Fruit fly (Drosophila melanogaster) whole organism, embryonic: ENCODE data around the gene ens.

Experiments used
- BEAF-32 ChIP-seq: fragments of 200-800 bp; sonication (Bioruptor generic); optimal IDR thresholded peaks from 3 replicates; lab custom pipeline; 2017; ENCODE audit warnings: missing biosample characterization, missing genetic modification characterization, mild to moderate bottlenecking, moderate library complexity, missing genetic modification reagents
- Bdp1 ChIP-seq: fragments of 200-800 bp; sonication (Bioruptor generic); optimal IDR thresholded peaks from 3 replicates; lab custom pipeline; 2016; ENCODE audit warnings: missing biosample characterization, missing genetic modification characterization
- CG10209 ChIP-seq: fragments of 200-800 bp; sonication (Bioruptor generic); optimal IDR thresholded peaks from 3 replicates; lab custom pipeline; 2017; ENCODE audit warnings: missing biosample characterization, mild to moderate bottlenecking, missing genetic modification characterization, missing genetic modification reagents
- CG11456 ChIP-seq: fragments of 200-800 bp; sonication (Bioruptor generic); IDR thresholded peaks from 3 replicates; pipeline ENCODE4 v1.3.6; 2022; ENCODE audit warnings: missing biosample characterization, missing genetic modification characterization
- CG12391 ChIP-seq: fragments of 200-800 bp; sonication (Bioruptor generic); optimal IDR thresholded peaks from 3 replicates; lab custom pipeline; 2018; ENCODE audit warnings: missing biosample characterization, mild to moderate bottlenecking, missing genetic modification characterization, moderate library complexity
- CG13287 ChIP-seq: fragments of 200-800 bp; sonication (Bioruptor generic); IDR thresholded peaks from 2 replicates; pipeline ENCODE4 v1.3.6; 2022; ENCODE audit warnings: missing biosample characterization, missing genetic modification characterization; ENCODE audit not compliant: partially characterized antibody
- CG13894 ChIP-seq: fragments of 200-800 bp; sonication (Bioruptor generic); optimal IDR thresholded peaks from 3 replicates; lab custom pipeline; 2018; ENCODE audit warnings: missing biosample characterization, mild to moderate bottlenecking, missing genetic modification characterization, moderate library complexity
- CG18011 ChIP-seq: fragments of 200-800 bp; sonication (Bioruptor generic); optimal IDR thresholded peaks from 2 replicates; lab custom pipeline; 2017; ENCODE audit warnings: missing biosample characterization, missing genetic modification characterization, mild to moderate bottlenecking, moderate library complexity, missing genotype
- CG18262 ChIP-seq: fragments of 200-800 bp; optimal IDR thresholded peaks from 3 replicates; lab custom pipeline; 2019; ENCODE audit warnings: missing biosample characterization, mild to moderate bottlenecking, missing genetic modification characterization, moderate library complexity
- CG2199 ChIP-seq: fragments of 200-800 bp; sonication (Bioruptor generic); IDR thresholded peaks from 3 replicates; pipeline ENCODE4 v1.3.6; 2022; ENCODE audit warnings: missing biosample characterization, missing genetic modification characterization
- CG2202 ChIP-seq: fragments of 200-800 bp; sonication (Bioruptor generic); optimal IDR thresholded peaks from 2 replicates; lab custom pipeline; 2018; ENCODE audit warnings: missing biosample characterization, mild to moderate bottlenecking, missing genetic modification characterization
- CG30020 ChIP-seq: fragments of 200-800 bp; optimal IDR thresholded peaks from 2 replicates; lab custom pipeline; 2019; ENCODE audit warnings: missing biosample characterization, mild to moderate bottlenecking, missing genetic modification characterization, moderate library complexity
- CG34224 ChIP-seq: fragments of 200-800 bp; sonication (Bioruptor generic); IDR thresholded peaks from 3 replicates; pipeline ENCODE4 v1.3.6; 2022; ENCODE audit warnings: missing biosample characterization, missing genetic modification characterization; ENCODE audit not compliant: partially characterized antibody
- CG3995 ChIP-seq: fragments of 200-800 bp; sonication (Bioruptor generic); optimal IDR thresholded peaks from 3 replicates; lab custom pipeline; 2016; ENCODE audit warnings: missing biosample characterization, missing genetic modification characterization
- CG7786 ChIP-seq: fragments of 200-800 bp; sonication (Bioruptor generic); optimal IDR thresholded peaks from 2 replicates; lab custom pipeline; 2016; ENCODE audit warnings: missing biosample characterization, missing genetic modification characterization
- CG8924 ChIP-seq: fragments of 200-800 bp; optimal IDR thresholded peaks from 3 replicates; lab custom pipeline; 2019; ENCODE audit warnings: missing biosample characterization, mild to moderate bottlenecking, missing genetic modification characterization, moderate library complexity
- CG9609 ChIP-seq: fragments of 200-800 bp; sonication (Bioruptor generic); optimal IDR thresholded peaks from 3 replicates; lab custom pipeline; 2016; ENCODE audit warnings: missing biosample characterization, missing genetic modification characterization
- D19B ChIP-seq: fragments of 200-800 bp; sonication (Bioruptor generic); optimal IDR thresholded peaks from 2 replicates; lab custom pipeline; 2017; ENCODE audit warnings: missing biosample characterization, mild to moderate bottlenecking, missing genetic modification characterization
- Deaf1 ChIP-seq: fragments of 200-800 bp; optimal IDR thresholded peaks from 3 replicates; lab custom pipeline; 2019; ENCODE audit warnings: missing biosample characterization, mild to moderate bottlenecking, missing genetic modification characterization, moderate library complexity
- Dll ChIP-seq: fragments of 200-800 bp; sonication (Bioruptor generic); IDR thresholded peaks from 4 replicates; pipeline ENCODE4 v1.3.6; 2022; ENCODE audit warnings: missing biosample characterization, missing genetic modification characterization; ENCODE audit not compliant: partially characterized antibody
- HLH4C ChIP-seq: fragments of 200-800 bp; sonication (Bioruptor generic); IDR thresholded peaks from 3 replicates; pipeline ENCODE4 v1.3.6; 2022; ENCODE audit warnings: missing biosample characterization, missing genetic modification characterization; ENCODE audit not compliant: partially characterized antibody
- Hr3 ChIP-seq: fragments of 200-800 bp; sonication (Bioruptor generic); optimal IDR thresholded peaks from 3 replicates; lab custom pipeline; 2016; ENCODE audit warnings: missing biosample characterization, missing genetic modification characterization
- Med ChIP-seq: fragments of 200-800 bp; sonication (Bioruptor generic); peaks from one replicate; lab custom pipeline; 2016; ENCODE audit warnings: missing biosample characterization, missing genetic modification characterization, mild to moderate bottlenecking, inconsistent platforms, moderate library complexity
- Ravus ChIP-seq: fragments of 200-800 bp; sonication (Bioruptor generic); IDR thresholded peaks from 2 replicates; pipeline ENCODE4 v1.3.6; 2022; ENCODE audit warnings: missing biosample characterization, missing genetic modification characterization
- Sox100B ChIP-seq: fragments of 200-800 bp; sonication (Bioruptor generic); optimal IDR thresholded peaks from 3 replicates; lab custom pipeline; 2018; ENCODE audit warnings: missing biosample characterization, mild to moderate bottlenecking, missing genetic modification characterization
- Taf1 ChIP-seq: fragments of 200-800 bp; sonication (Bioruptor generic); IDR thresholded peaks from 2 replicates; pipeline ENCODE4 v1.3.6; 2022; ENCODE audit warnings: missing biosample characterization, missing genetic modification characterization
- amos ChIP-seq: fragments of 200-800 bp; sonication (Bioruptor generic); IDR thresholded peaks from 2 replicates; pipeline ENCODE4 v1.3.6; 2022; ENCODE audit warnings: missing biosample characterization, missing genetic modification characterization; ENCODE audit not compliant: partially characterized antibody
- ash1 ChIP-seq: fragments of 200-800 bp; sonication (Bioruptor generic); optimal IDR thresholded peaks from 2 replicates; lab custom pipeline; 2018; ENCODE audit warnings: missing biosample characterization, mild to moderate bottlenecking, missing genetic modification characterization
- bowl ChIP-seq: fragments of 200-800 bp; sonication (Bioruptor generic); IDR thresholded peaks from 2 replicates; pipeline ENCODE4 v1.3.6; 2022; ENCODE audit warnings: missing biosample characterization, missing genetic modification characterization
- cg ChIP-seq: fragments of 200-800 bp; sonication (Bioruptor generic); optimal IDR thresholded peaks from 3 replicates; lab custom pipeline; 2019; ENCODE audit warnings: missing biosample characterization, mild to moderate bottlenecking, missing genetic modification characterization, moderate library complexity
- chinmo ChIP-seq: fragments of 200-800 bp; sonication (Bioruptor generic); IDR thresholded peaks from 4 replicates; pipeline ENCODE4 v1.3.6; 2022; ENCODE audit warnings: missing biosample characterization, missing genetic modification characterization; ENCODE audit not compliant: partially characterized antibody
- corto ChIP-seq: fragments of 200-800 bp; sonication (Bioruptor generic); optimal IDR thresholded peaks from 2 replicates; lab custom pipeline; 2016; ENCODE audit warnings: missing biosample characterization, mild to moderate bottlenecking, missing genetic modification characterization, moderate library complexity
- crol ChIP-seq: fragments of 200-800 bp; sonication (Bioruptor generic); IDR thresholded peaks from 2 replicates; pipeline ENCODE4 v1.3.6; 2022; ENCODE audit warnings: missing biosample characterization, missing genetic modification characterization
- emc ChIP-seq: fragments of 200-800 bp; sonication (Bioruptor generic); optimal IDR thresholded peaks from 2 replicates; lab custom pipeline; 2016; ENCODE audit warnings: missing biosample characterization, missing genetic modification characterization
- fd96Cb ChIP-seq: fragments of 200-800 bp; sonication (Bioruptor generic); optimal IDR thresholded peaks from 2 replicates; lab custom pipeline; 2018; ENCODE audit warnings: missing biosample characterization, mild to moderate bottlenecking, missing genetic modification characterization, moderate library complexity
- ham ChIP-seq: fragments of 200-800 bp; sonication (Bioruptor generic); IDR thresholded peaks from 2 replicates; pipeline ENCODE4 v1.3.6; 2022; ENCODE audit warnings: missing biosample characterization, missing genetic modification characterization
- insv ChIP-seq, 2 experiments: fragments of 200-800 bp; sonication (Bioruptor generic); optimal IDR thresholded peaks; 3 replicates each; lab custom pipeline; 2016 to 2018; ENCODE audit warnings: missing biosample characterization in 2 of 2, missing genetic modification characterization in 2 of 2
- jing ChIP-seq: fragments of 200-800 bp; sonication (Bioruptor generic); optimal IDR thresholded peaks from 2 replicates; lab custom pipeline; 2018; ENCODE audit warnings: missing biosample characterization, mild to moderate bottlenecking, missing genetic modification characterization
- mirr ChIP-seq: fragments of 200-800 bp; sonication (Bioruptor generic); optimal IDR thresholded peaks from 3 replicates; lab custom pipeline; 2018; ENCODE audit warnings: missing biosample characterization, mild to moderate bottlenecking, missing genetic modification characterization
- nom ChIP-seq: fragments of 200-800 bp; sonication (Bioruptor generic); optimal IDR thresholded peaks from 2 replicates; lab custom pipeline; 2017; ENCODE audit warnings: missing biosample characterization, missing genetic modification characterization, mild to moderate bottlenecking, moderate library complexity, missing genetic modification reagents
- pb ChIP-seq: fragments of 200-800 bp; sonication (Bioruptor generic); optimal IDR thresholded peaks from 3 replicates; lab custom pipeline; 2016; ENCODE audit warnings: missing biosample characterization, missing genetic modification characterization
- sens ChIP-seq: fragments of 200-800 bp; sonication (Bioruptor generic); peaks from one replicate; lab custom pipeline; 2016; ENCODE audit warnings: missing biosample characterization, missing genetic modification characterization
- sr ChIP-seq: fragments of 200-800 bp; sonication (Bioruptor generic); IDR thresholded peaks from 3 replicates; pipeline ENCODE4 v1.3.6; 2022; ENCODE audit warnings: missing biosample characterization, missing genetic modification characterization
- trem ChIP-seq: fragments of 200-800 bp; optimal IDR thresholded peaks from 3 replicates; lab custom pipeline; 2019; ENCODE audit warnings: missing biosample characterization, mild to moderate bottlenecking, missing genetic modification characterization, moderate library complexity
- ttk ChIP-seq: fragments of 200-800 bp; sonication (Bioruptor generic); IDR thresholded peaks from 2 replicates; pipeline ENCODE4 v2.1.2; 2022; ENCODE audit warnings: missing biosample characterization, missing genetic modification characterization
- unc-4 ChIP-seq: fragments of 200-800 bp; sonication (Bioruptor generic); IDR thresholded peaks from 2 replicates; pipeline ENCODE4 v1.3.6; 2022; ENCODE audit warnings: missing biosample characterization, missing genetic modification characterization; ENCODE audit not compliant: partially characterized antibody
- vvl ChIP-seq: fragments of 200-800 bp; sonication (Bioruptor generic); IDR thresholded peaks from 2 replicates; pipeline ENCODE4 v1.3.6; 2022; ENCODE audit warnings: missing biosample characterization, missing genetic modification characterization

The ens gene

dm6 chr3L:4158361-4158760, 24.0 kb upstream of the ens start (continued):
- TF ChIP-seq jing (GFP tag; lab: Kevin White, UChicago), result no peak
- peak; percentile 34 for TF ChIP-seq CG12391
- no peak for TF ChIP-seq ttk (GFP tag; lab: Robert Waterston, UW)
- no peak for TF ChIP-seq unc-4 (GFP tag; lab: Robert Waterston, UW)
- TF ChIP-seq mirr (GFP tag; lab: Kevin White, UChicago), result no peak
- no peak for TF ChIP-seq sr (GFP tag; lab: Robert Waterston, UW)
- peak; percentile 44 for TF ChIP-seq corto (GFP tag; lab: Kevin White, UChicago)
- TF ChIP-seq cg (GFP tag; lab: Kevin White, UChicago), result peak; percentile 31
- TF ChIP-seq CG9609 (GFP tag; lab: Kevin White, UChicago), result no peak
- TF ChIP-seq CG8924, result peak; percentile 15
- TF ChIP-seq bowl, result no peak
- TF ChIP-seq CG2202, result peak; percentile 12
- TF ChIP-seq CG10209, result no peak
- TF ChIP-seq CG18262 (tag; lab: Kevin White, UChicago), result peak; percentile 56
- TF ChIP-seq Hr3 (GFP tag; lab: Kevin White, UChicago), result no peak
- TF ChIP-seq CG18011 (GFP tag; lab: Kevin White, UChicago), result no peak
- TF ChIP-seq emc, result no peak
- TF ChIP-seq fd96Cb (tag; lab: Kevin White, UChicago), result peak; percentile 19
- TF ChIP-seq insv (GFP tag; optimal IDR thresholded peaks at IDR 0.05; lab: Kevin White, UChicago), result no peak
- TF ChIP-seq trem (tag; lab: Kevin White, UChicago), result peak; percentile 37
- no peak for TF ChIP-seq ash1 (GFP tag; lab: Kevin White, UChicago)
- TF ChIP-seq CG7786 (GFP tag; lab: Kevin White, UChicago), result no peak
- no peak for TF ChIP-seq pb (GFP tag; lab: Kevin White, UChicago)
- TF ChIP-seq Taf1 (GFP tag; lab: Robert Waterston, UW), result no peak
- TF ChIP-seq BEAF-32 (GFP tag; lab: Kevin White, UChicago), result no peak
- TF ChIP-seq HLH4C (GFP tag; lab: Robert Waterston, UW), result no peak

dm6 chr3L:4157852-4158251, 23.5 kb upstream of the ens start:
- no peak for TF ChIP-seq Dll (GFP tag; lab: Robert Waterston, UW)
- peak; percentile 78 for TF ChIP-seq crol (GFP tag; lab: Robert Waterston, UW)
- TF ChIP-seq vvl (GFP tag; lab: Robert Waterston, UW), result peak; percentile 19; the same call in 1 of the 2 replicates
- TF ChIP-seq D19B, result no peak
- TF ChIP-seq, all 482 proteins: peak for 2

- TF ChIP-seq CG13894 (peak; percentile 50), nom (GFP tag; lab: Kevin White, UChicago) (peak; percentile 38), ham (GFP tag; lab: Robert Waterston, UW) (0 out of 2 replicates have a peak, but pooled peaks have one; percentile 31), Deaf1 (tag; lab: Kevin White, UChicago) (peak; percentile 92), unc-4 (GFP tag; lab: Robert Waterston, UW) (0 out of 2 replicates have a peak, but pooled peaks have one; percentile 17), amos (GFP tag; lab: Robert Waterston, UW) (peak; percentile 13; the same call in 1 of the 2 replicates), Med (peak; percentile 73), CG13287 (GFP tag; lab: Robert Waterston, UW) (peak; percentile 12; the same call in 1 of the 2 replicates), sens (GFP tag; lab: Kevin White, UChicago) (peak; percentile 4), CG30020 (tag; lab: Kevin White, UChicago) (no peak), Bdp1 (GFP tag; lab: Kevin White, UChicago) (no peak), chinmo (peak; percentile 76; the same call in 3 of the 4 replicates), CG34224 (GFP tag; lab: Robert Waterston, UW) (0 out of 3 replicates have a peak, but pooled peaks have one; percentile 17), CG11456 (GFP tag; lab: Robert Waterston, UW) (0 out of 3 replicates have a peak, but pooled peaks have one; percentile 41), CG3995 (GFP tag; lab: Kevin White, UChicago) (peak; percentile 28), D19B (no peak), vvl (GFP tag; lab: Robert Waterston, UW) (0 out of 2 replicates have a peak, but pooled peaks have one; percentile 21), CG2199 (no peak), Sox100B (GFP tag; lab: Kevin White, UChicago) (no peak), Ravus (no peak)
Observed at dm6 chr3L:4148406-4148975, 14.1 kb upstream of the ens start, which contains the start of gene CG1299. Gene CG1299, plus strand, starts transcription at chr3L:4148696.
